Worm (Caenorhabditis elegans) whole organism, L2 larva: ENCODE results near the gene idpb-4.

ENCODE experiments used
- ZK546.5 ChIP-seq: sonication (generic microtip); optimal IDR thresholded peaks from 2 replicates; lab custom pipeline; 2017; ENCODE audit warnings: missing biosample characterization, missing genetic modification characterization
- aly-2 ChIP-seq: fragments of 150-350 bp; optimal IDR thresholded peaks from 2 replicates; lab custom pipeline; 2014; ENCODE audit warnings: missing biosample characterization, missing genetic modification characterization
- elt-1 ChIP-seq: fragments of 150-350 bp; optimal IDR thresholded peaks from 2 replicates; lab custom pipeline; 2014; ENCODE audit warnings: missing biosample characterization, missing genetic modification characterization
- fos-1 ChIP-seq: fragments of 150-350 bp; optimal IDR thresholded peaks from 2 replicates; lab custom pipeline; 2014; ENCODE audit warnings: missing biosample characterization, missing genetic modification characterization
- lin-13 ChIP-seq: fragments of 150-350 bp; optimal IDR thresholded peaks from 2 replicates; lab custom pipeline; 2014; ENCODE audit warnings: missing biosample characterization, missing genetic modification reagents, missing genetic modification characterization
- nhr-11 ChIP-seq: fragments of 150-350 bp; optimal IDR thresholded peaks from 2 replicates; lab custom pipeline; 2014; ENCODE audit warnings: missing biosample characterization, missing genetic modification characterization
- nhr-77 ChIP-seq: fragments of 150-350 bp; optimal IDR thresholded peaks from 2 replicates; lab custom pipeline; 2014; ENCODE audit warnings: missing biosample characterization, missing genetic modification characterization
- skn-1 ChIP-seq: sonication (generic microtip); optimal IDR thresholded peaks from 2 replicates; lab custom pipeline; 2017; ENCODE audit warnings: missing biosample characterization, missing genetic modification characterization
- unc-39 ChIP-seq: fragments of 150-350 bp; optimal IDR thresholded peaks from 2 replicates; lab custom pipeline; 2014; ENCODE audit warnings: missing biosample characterization, missing genetic modification characterization
- unc-62 ChIP-seq: fragments of 150-350 bp; optimal IDR thresholded peaks from 2 replicates; lab custom pipeline; 2014; ENCODE audit warnings: missing biosample characterization, missing genetic modification reagents, missing genetic modification characterization
- zag-1 ChIP-seq: fragments of 150-350 bp; optimal IDR thresholded peaks from 2 replicates; lab custom pipeline; 2014; ENCODE audit warnings: missing biosample characterization, missing genetic modification characterization
- ztf-11 ChIP-seq: sonication (generic microtip); optimal IDR thresholded peaks from 2 replicates; lab custom pipeline; 2017; ENCODE audit warnings: missing biosample characterization, missing genetic modification characterization
- ztf-4 ChIP-seq: fragments of 150-350 bp; optimal IDR thresholded peaks from 2 replicates; lab custom pipeline; 2014; ENCODE audit warnings: missing biosample characterization, missing genetic modification characterization

DNA sequence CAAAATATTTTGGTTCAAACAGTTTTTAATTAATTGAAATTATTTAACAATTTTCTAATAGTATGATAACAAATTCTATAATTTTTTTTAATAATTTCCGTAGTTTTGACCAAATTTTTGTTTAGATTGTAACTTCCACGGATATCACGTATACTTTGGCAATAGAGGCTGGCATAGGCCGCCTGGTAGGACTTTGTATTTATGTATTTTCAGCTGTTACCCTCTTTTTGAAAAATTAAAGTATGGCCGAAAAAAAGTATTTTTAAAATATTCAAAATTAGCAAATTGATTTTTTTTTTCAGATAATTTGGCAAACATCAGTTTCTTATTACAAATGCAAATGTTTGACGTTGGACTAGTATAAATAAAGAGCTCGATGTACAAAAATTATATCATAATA is 29.1 kb upstream of the idpb-4 start, which contains the start of the genes nsph-1.1 and K08F8.15:
- no peak for TF ChIP-seq lin-13 (GFP tag; lab: Kevin White, UChicago)
- no peak for TF ChIP-seq fos-1 (tag; lab: Kevin White, UChicago)
- no peak for TF ChIP-seq unc-39 (tag; lab: Kevin White, UChicago)
- no peak for TF ChIP-seq zag-1 (tag; lab: Kevin White, UChicago)
- no peak for TF ChIP-seq elt-1 (tag; lab: Kevin White, UChicago)
- TF ChIP-seq aly-2 (tag; lab: Kevin White, UChicago) = no peak
- no peak for TF ChIP-seq nhr-11
- TF ChIP-seq ZK546.5 = no peak
- TF ChIP-seq unc-62 (GFP tag; lab: Kevin White, UChicago) = no peak
- no peak for TF ChIP-seq ztf-4 (tag; lab: Kevin White, UChicago)
- TF ChIP-seq skn-1 (tag; lab: Kevin White, UChicago) = no peak
- no peak for TF ChIP-seq nhr-77
- TF ChIP-seq ztf-11 (tag; lab: Kevin White, UChicago) = no peak
